Fruit fly (Drosophila melanogaster): Measurements from ENCODE around the gene csw.

The csw gene

dm6 chrX:2050070-2050899 lies 43.7 kb upstream of the csw start, which contains the start of gene moody (continued):
- TF ChIP-seq CG10565 (GFP tag; optimal IDR thresholded peaks at IDR 0.05) (peak; percentile 70), hkb (optimal IDR thresholded peaks at IDR 0.05) (no peak), hkb (GFP tag; IDR thresholded peaks at IDR 0.05) (peak; percentile 98), Sox100B (GFP tag; optimal IDR thresholded peaks at IDR 0.05) (peak; percentile 83), Fer3 (tag; optimal IDR thresholded peaks at IDR 0.05) (peak; percentile 97), CG10654 (GFP tag; optimal IDR thresholded peaks at IDR 0.05) (peak; percentile 96), Ssrp (tag; optimal IDR thresholded peaks at IDR 0.05) (peak; percentile 84), CG9932 (GFP tag; IDR thresholded peaks at IDR 0.05) (peak; percentile 99), mld (GFP tag; IDR thresholded peaks at IDR 0.05; ENCODE audit: partially characterized antibody) (no peak), Mrtf (GFP tag; IDR thresholded peaks at IDR 0.05) (peak; percentile 99), inv (GFP tag; IDR thresholded peaks at IDR 0.05; ENCODE audit: partially characterized antibody) (no peak), bbx (GFP tag; IDR thresholded peaks at IDR 0.05; ENCODE audit: partially characterized antibody) (no peak), CG11456 (GFP tag; IDR thresholded peaks at IDR 0.05) (peak; percentile 100), chif (GFP tag; optimal IDR thresholded peaks at IDR 0.05) (peak; percentile 96 to 97), otp (GFP tag; IDR thresholded peaks at IDR 0.05) (peak; percentile 99), CG1602 (GFP tag; optimal IDR thresholded peaks at IDR 0.05) (peak; percentile 93), Poxn (GFP tag; IDR thresholded peaks at IDR 0.05) (peak; percentile 93), CG13624 (GFP tag; optimal IDR thresholded peaks at IDR 0.05) (peak; percentile 98), Scr (GFP tag; IDR thresholded peaks at IDR 0.05; ENCODE audit: partially characterized antibody) (0 out of 2 replicates have a peak, but pooled peaks have one; percentile 26), CHES-1-like (GFP tag; optimal IDR thresholded peaks at IDR 0.05) (peak; percentile 98), CG31441 (GFP tag; IDR thresholded peaks at IDR 0.05) (peak; percentile 88), Dbx (GFP tag; IDR thresholded peaks at IDR 0.05) (peak; percentile 99), ro (GFP tag; IDR thresholded peaks at IDR 0.05) (peak; percentile 95), wor (GFP tag; IDR thresholded peaks at IDR 0.05) (peak; percentile 88), fd64A (GFP tag; optimal IDR thresholded peaks at IDR 0.05) (peak; percentile 85), stwl (tag; optimal IDR thresholded peaks at IDR 0.05) (peak; percentile 6), en (GFP tag; optimal IDR thresholded peaks at IDR 0.05) (peak; percentile 97), PHDP (tag; optimal IDR thresholded peaks at IDR 0.05) (peak; percentile 97), Aef1 (GFP tag; IDR thresholded peaks at IDR 0.05) (peak; percentile 98), CG3847 (GFP tag; IDR thresholded peaks at IDR 0.05) (peak; percentile 99), bcd (GFP tag; optimal IDR thresholded peaks at IDR 0.05) (peak; percentile 97), Doc2 (GFP tag; IDR thresholded peaks at IDR 0.05) (peak; percentile 92), so (GFP tag; IDR thresholded peaks at IDR 0.05) (peak; percentile 98), Dp (GFP tag; optimal IDR thresholded peaks at IDR 0.05) (peak; percentile 34), MTF-1 (GFP tag; optimal IDR thresholded peaks at IDR 0.05; ENCODE audit: borderline replicate concordance) (peak; percentile 97), z (GFP tag; IDR thresholded peaks at IDR 0.05) (peak; percentile 86), al (GFP tag; IDR thresholded peaks at IDR 0.05) (peak; percentile 98), CG17328 (GFP tag; IDR thresholded peaks at IDR 0.05) (peak; percentile 98), Fer1 (GFP tag; optimal IDR thresholded peaks at IDR 0.05) (peak; percentile 98), CG2889 (GFP tag; IDR thresholded peaks at IDR 0.05) (peak; percentile 96), CG16815 (GFP tag; optimal IDR thresholded peaks at IDR 0.05) (peak; percentile 95), gem (tag; optimal IDR thresholded peaks at IDR 0.05) (peak; percentile 95), CG17612 (GFP tag; IDR thresholded peaks at IDR 0.05) (peak; percentile 97), cato (GFP tag; optimal IDR thresholded peaks at IDR 0.05; ENCODE audit: borderline replicate concordance) (peak; percentile 92), CG14965 (GFP tag; optimal IDR thresholded peaks at IDR 0.05; ENCODE audit: borderline replicate concordance) (peak; percentile 74), CG17568 (GFP tag; optimal IDR thresholded peaks at IDR 0.05) (peak; percentile 93), CG14860 (GFP tag; IDR thresholded peaks at IDR 0.05; ENCODE audit: partially characterized antibody) (0 out of 3 replicates have a peak, but pooled peaks have one; percentile 33), mirr (GFP tag; optimal IDR thresholded peaks at IDR 0.05) (peak; percentile 99), ttk (GFP tag; IDR thresholded peaks at IDR 0.05) (peak; percentile 97)

Data from whole organism, embryonic.